Worm (Caenorhabditis elegans): ENCODE data around the gene cest-3.

The cest-3 gene

DNA sequence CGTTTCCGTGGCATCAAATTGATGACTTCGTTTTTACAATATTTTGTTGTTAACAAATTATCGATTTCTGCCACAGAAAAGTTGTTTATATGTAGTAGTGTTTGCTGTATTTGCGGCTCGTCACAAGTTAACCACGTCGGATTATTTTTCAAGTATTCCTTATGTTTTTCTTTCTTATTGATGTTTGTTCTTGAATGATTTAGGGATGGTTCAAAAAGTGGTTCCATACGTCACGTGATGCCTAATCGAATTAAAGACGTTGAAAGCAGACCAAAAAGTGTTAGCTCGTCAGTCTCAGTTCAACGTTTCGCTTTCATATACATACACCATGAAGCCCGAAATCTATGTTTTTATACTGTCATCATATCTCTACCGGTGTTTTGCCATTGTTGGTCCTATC lies 44.0 kb downstream of the cest-3 start, which contains the start of gene lips-2:
lips-2 (plus strand) TSS at position 301 of the 400 bp plus-strand sequence.
- TF ChIP-seq nhr-237 (tag; optimal IDR thresholded peaks at IDR 0.05), result no peak
- TF ChIP-seq tbx-2 (tag; optimal IDR thresholded peaks at IDR 0.05), result no peak
- no peak for TF ChIP-seq elt-2 (tag; optimal IDR thresholded peaks at IDR 0.05)
- TF ChIP-seq fos-1 (tag; optimal IDR thresholded peaks at IDR 0.05), result no peak
- TF ChIP-seq nhr-90 (tag; optimal IDR thresholded peaks at IDR 0.05; ENCODE audit: poor library complexity), result no peak
- TF ChIP-seq fkh-8 (tag; optimal IDR thresholded peaks at IDR 0.05), result no peak
- no peak for TF ChIP-seq nhr-85 (tag)
- no peak for TF ChIP-seq hlh-17 (GFP tag; optimal IDR thresholded peaks at IDR 0.05; ENCODE audit: borderline replicate concordance)
- no peak for TF ChIP-seq zip-4 (GFP tag; optimal IDR thresholded peaks at IDR 0.05)
- TF ChIP-seq lin-35 (GFP tag; optimal IDR thresholded peaks at IDR 0.05), result no peak
- TF ChIP-seq C34B4.2 (tag; optimal IDR thresholded peaks at IDR 0.05), result no peak
- TF ChIP-seq nhr-76 (tag; optimal IDR thresholded peaks at IDR 0.05), result no peak
- no peak for TF ChIP-seq fkh-10 (GFP tag; optimal IDR thresholded peaks at IDR 0.05)
- no peak for TF ChIP-seq xbp-1 (tag; optimal IDR thresholded peaks at IDR 0.05)
- no peak for TF ChIP-seq sptf-1 (tag; optimal IDR thresholded peaks at IDR 0.05)

DNA sequence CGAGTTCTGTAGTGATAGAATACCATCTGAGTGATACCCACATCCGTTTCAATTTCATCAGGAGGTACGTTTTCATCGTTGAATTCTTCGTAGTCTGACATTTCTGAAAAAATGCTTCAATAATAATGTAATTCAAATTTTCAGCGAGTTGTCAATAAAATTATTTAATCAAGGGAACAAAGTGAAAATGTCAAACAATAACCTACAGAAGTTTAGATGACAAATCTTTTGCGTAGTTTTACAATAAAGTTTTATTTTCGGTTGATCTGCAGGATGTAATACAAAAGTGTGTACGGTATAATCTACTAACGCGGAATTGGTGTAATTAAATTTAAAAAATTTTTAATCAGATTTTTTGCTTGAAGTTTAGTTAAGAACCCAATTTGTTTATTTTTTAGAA lies 46.8 kb downstream of the cest-3 start, which contains the start of gene C04B4.5:
C04B4.5 (minus strand) TSS at position 101 of the 400 bp plus-strand sequence.
- TF ChIP-seq nhr-12 (tag; optimal IDR thresholded peaks at IDR 0.05), result no peak
- no peak for TF ChIP-seq dsc-1 (tag; optimal IDR thresholded peaks at IDR 0.05)
- TF ChIP-seq mep-1 (tag; optimal IDR thresholded peaks at IDR 0.05), result no peak
- TF ChIP-seq snu-23 (GFP tag; optimal IDR thresholded peaks at IDR 0.05), result no peak
- no peak for TF ChIP-seq ceh-8 (GFP tag; optimal IDR thresholded peaks at IDR 0.05)

- no peak for TF ChIP-seq aha-1 (tag; optimal IDR thresholded peaks at IDR 0.05)
- no peak for TF ChIP-seq nhr-47 (tag; optimal IDR thresholded peaks at IDR 0.05)
- TF ChIP-seq nhr-76 (tag; optimal IDR thresholded peaks at IDR 0.05), result no peak
- no peak for TF ChIP-seq C34B4.2 (tag; optimal IDR thresholded peaks at IDR 0.05)
- no peak for TF ChIP-seq mab-9 (GFP tag; IDR thresholded peaks at IDR 0.05)
- TF ChIP-seq hlh-4 (tag; optimal IDR thresholded peaks at IDR 0.05), result no peak
- TF ChIP-seq lin-15B (tag; optimal IDR thresholded peaks at IDR 0.05), result no peak
- TF ChIP-seq hpl-2 (GFP tag; optimal IDR thresholded peaks at IDR 0.05), result no peak
- no peak for TF ChIP-seq pax-3 (tag; optimal IDR thresholded peaks at IDR 0.05)
- no peak for TF ChIP-seq blmp-1 (tag; optimal IDR thresholded peaks at IDR 0.05)
- no peak for TF ChIP-seq hlh-17 (GFP tag; optimal IDR thresholded peaks at IDR 0.05; ENCODE audit: borderline replicate concordance)
- no peak for TF ChIP-seq ceh-90 (tag; optimal IDR thresholded peaks at IDR 0.05)
- no peak for TF ChIP-seq nhr-20 (tag; optimal IDR thresholded peaks at IDR 0.05)
- no peak for TF ChIP-seq snu-23 (GFP tag; optimal IDR thresholded peaks at IDR 0.05)
- TF ChIP-seq nhr-237 (tag; optimal IDR thresholded peaks at IDR 0.05), result no peak
- no peak for TF ChIP-seq ces-1 (GFP tag; optimal IDR thresholded peaks at IDR 0.05)
These were observed 49.1 kb downstream of the cest-3 start, which contains the start of gene C04B4.4 for ce11 chrX:12290539-12290938. Gene C04B4.4 (plus strand): TSS chrX:12290839.
